Fruit fly (Drosophila melanogaster) whole organism, embryonic: ENCODE measurements around the gene Ire1.

ENCODE experiments used
- Atf3 ChIP-seq: fragments of 200-800 bp; sonication (Bioruptor generic); optimal IDR thresholded peaks from 3 replicates; lab custom pipeline; 2016; ENCODE audit warnings: missing biosample characterization, missing genetic modification characterization
- CG11085 ChIP-seq: fragments of 200-800 bp; sonication (Bioruptor generic); IDR thresholded peaks from 2 replicates; pipeline ENCODE4 v1.3.6; 2022; ENCODE audit warnings: missing biosample characterization, missing genetic modification characterization
- CG12299 ChIP-seq: fragments of 200-800 bp; sonication (Bioruptor generic); optimal IDR thresholded peaks from 2 replicates; lab custom pipeline; 2018; ENCODE audit warnings: missing biosample characterization, mild to moderate bottlenecking, missing genetic modification characterization
- CG13624 ChIP-seq: fragments of 200-800 bp; sonication (Bioruptor generic); optimal IDR thresholded peaks from 2 replicates; lab custom pipeline; 2016; ENCODE audit warnings: missing biosample characterization, missing genetic modification characterization
- CG13775 ChIP-seq: fragments of 200-800 bp; sonication (Bioruptor generic); optimal IDR thresholded peaks from 3 replicates; lab custom pipeline; 2017; ENCODE audit warnings: missing biosample characterization, mild to moderate bottlenecking, missing genetic modification characterization
- CG14860 ChIP-seq: fragments of 200-800 bp; sonication (Bioruptor generic); IDR thresholded peaks from 3 replicates; pipeline ENCODE4 v1.3.6; 2022; ENCODE audit warnings: missing biosample characterization, missing genetic modification characterization; ENCODE audit not compliant: partially characterized antibody
- CG15601 ChIP-seq: fragments of 200-800 bp; sonication (Bioruptor generic); optimal IDR thresholded peaks from 3 replicates; lab custom pipeline; 2019; ENCODE audit warnings: missing biosample characterization, mild to moderate bottlenecking, missing genetic modification characterization, moderate library complexity
- CG16863 ChIP-seq: fragments of 200-800 bp; sonication (Bioruptor generic); optimal IDR thresholded peaks from 3 replicates; lab custom pipeline; 2016; ENCODE audit warnings: missing biosample characterization, missing genetic modification characterization
- CG17361 ChIP-seq: fragments of 200-800 bp; sonication (Bioruptor generic); IDR thresholded peaks from 3 replicates; pipeline ENCODE4 v1.3.6; 2022; ENCODE audit warnings: missing biosample characterization, missing genetic modification characterization
- CG2889 ChIP-seq: fragments of 200-800 bp; sonication (Bioruptor generic); IDR thresholded peaks from 3 replicates; pipeline ENCODE4 v1.3.6; 2022; ENCODE audit warnings: missing biosample characterization, missing genetic modification characterization
- CG4282 ChIP-seq: fragments of 200-800 bp; sonication (Bioruptor generic); optimal IDR thresholded peaks from 2 replicates; lab custom pipeline; 2016; ENCODE audit warnings: missing biosample characterization, missing genetic modification characterization
- CG4424 ChIP-seq: fragments of 200-800 bp; sonication (Bioruptor generic); optimal IDR thresholded peaks from 3 replicates; lab custom pipeline; 2016; ENCODE audit warnings: missing biosample characterization, missing genetic modification characterization
- CG4820 ChIP-seq: fragments of 200-800 bp; sonication (Bioruptor generic); optimal IDR thresholded peaks from 3 replicates; lab custom pipeline; 2016; ENCODE audit warnings: missing biosample characterization, missing genetic modification characterization
- CG6272 ChIP-seq: fragments of 200-800 bp; sonication (Bioruptor generic); IDR thresholded peaks from 2 replicates; pipeline ENCODE4 v1.3.6; 2022; ENCODE audit warnings: missing biosample characterization, missing genetic modification characterization
- CG6689 ChIP-seq: fragments of 200-800 bp; sonication (Bioruptor generic); IDR thresholded peaks from 2 replicates; pipeline ENCODE4 v1.3.6; 2022; ENCODE audit warnings: missing biosample characterization, missing genetic modification characterization
- CG7271 ChIP-seq: fragments of 200-800 bp; sonication (Bioruptor generic); optimal IDR thresholded peaks from 2 replicates; lab custom pipeline; 2018; ENCODE audit warnings: missing biosample characterization, mild to moderate bottlenecking, missing genetic modification characterization, moderate library complexity
- CG7963 ChIP-seq: fragments of 200-800 bp; sonication (Bioruptor generic); IDR thresholded peaks from 3 replicates; pipeline ENCODE4 v1.3.6; 2022; ENCODE audit warnings: missing biosample characterization, missing genetic modification characterization; ENCODE audit not compliant: partially characterized antibody
- CG8478 ChIP-seq: fragments of >200 bp; optimal IDR thresholded peaks from 2 replicates; lab custom pipeline; 2018
- CG9215 ChIP-seq: fragments of 200-800 bp; sonication (Bioruptor generic); IDR thresholded peaks from 2 replicates; pipeline ENCODE4 v1.3.6; 2022; ENCODE audit warnings: missing biosample characterization, missing genetic modification characterization
- Dip2 ChIP-seq: fragments of 200-800 bp; sonication (Bioruptor generic); IDR thresholded peaks from 2 replicates; pipeline ENCODE4 v1.3.6; 2022; ENCODE audit warnings: missing biosample characterization, missing genetic modification characterization
- Doc2 ChIP-seq: fragments of 200-800 bp; sonication (Bioruptor generic); IDR thresholded peaks from 2 replicates; pipeline ENCODE4 v1.3.6; 2022; ENCODE audit warnings: missing biosample characterization, missing genetic modification characterization
- Drgx ChIP-seq: fragments of 200-800 bp; sonication (Bioruptor generic); IDR thresholded peaks from 2 replicates; pipeline ENCODE4 v1.3.6; 2022; ENCODE audit warnings: missing biosample characterization, missing genetic modification characterization
- GATAe ChIP-seq: fragments of 200-800 bp; sonication (Bioruptor generic); conservative IDR thresholded peaks from 2 replicates; pipeline ENCODE4 v1.3.6; 2022; ENCODE audit warnings: missing biosample characterization, missing genetic modification characterization
- Gug ChIP-seq: fragments of 200-800 bp; sonication (Bioruptor generic); IDR thresholded peaks from 4 replicates; pipeline ENCODE4 v1.3.6; 2022; ENCODE audit warnings: missing biosample characterization, missing genetic modification characterization
- H2.0 ChIP-seq: fragments of 200-800 bp; sonication (Bioruptor generic); IDR thresholded peaks from 2 replicates; pipeline ENCODE4 v1.3.6; 2022; ENCODE audit warnings: missing biosample characterization, missing genetic modification characterization
- Hr3 ChIP-seq: fragments of 200-800 bp; sonication (Bioruptor generic); optimal IDR thresholded peaks from 3 replicates; lab custom pipeline; 2016; ENCODE audit warnings: missing biosample characterization, missing genetic modification characterization
- Myb ChIP-seq: fragments of 200-800 bp; sonication (Bioruptor generic); optimal IDR thresholded peaks from 2 replicates; lab custom pipeline; 2016; ENCODE audit warnings: missing biosample characterization, missing genetic modification characterization
- Poxn ChIP-seq: fragments of 200-800 bp; sonication (Bioruptor generic); IDR thresholded peaks from 2 replicates; pipeline ENCODE4 v1.3.6; 2022; ENCODE audit warnings: missing biosample characterization, missing genetic modification characterization
- Sin3A ChIP-seq: fragments of >200 bp; optimal IDR thresholded peaks from 2 replicates; lab custom pipeline; 2018
- Stat92E ChIP-seq, 3 experiments: fragments of >200 bp in 2 of 3; fragments of 200-800 bp in 1 of 3; sonication (Bioruptor generic) in 1 of 3; optimal IDR thresholded peaks; 2 replicates each; lab custom pipeline; 2017 to 2019; ENCODE audit warnings: missing biosample characterization in 3 of 3, missing genetic modification characterization in 3 of 3, mild to moderate bottlenecking in 1 of 3, moderate library complexity in 1 of 3
- ap ChIP-seq: fragments of 200-800 bp; sonication (Bioruptor generic); IDR thresholded peaks from 2 replicates; pipeline ENCODE4 v1.3.6; 2022; ENCODE audit warnings: missing biosample characterization, missing genetic modification characterization
- ase ChIP-seq: fragments of 200-800 bp; sonication (Bioruptor generic); IDR thresholded peaks from 3 replicates; pipeline ENCODE4 v1.3.6; 2022; ENCODE audit warnings: missing biosample characterization, missing genetic modification characterization
- chinmo ChIP-seq: fragments of 200-800 bp; sonication (Bioruptor generic); IDR thresholded peaks from 4 replicates; pipeline ENCODE4 v1.3.6; 2022; ENCODE audit warnings: missing biosample characterization, missing genetic modification characterization; ENCODE audit not compliant: partially characterized antibody
- ci ChIP-seq: fragments of 200-800 bp; sonication (Bioruptor generic); IDR thresholded peaks from 3 replicates; pipeline ENCODE4 v1.3.6; 2022; ENCODE audit warnings: missing biosample characterization, missing genetic modification characterization
- dmrt99B ChIP-seq: fragments of 200-800 bp; sonication (Bioruptor generic); optimal IDR thresholded peaks from 2 replicates; lab custom pipeline; 2018; ENCODE audit warnings: missing biosample characterization, mild to moderate bottlenecking, missing genetic modification characterization, moderate library complexity
- dysf ChIP-seq: fragments of 200-800 bp; sonication (Bioruptor generic); IDR thresholded peaks from 3 replicates; pipeline ENCODE4 v1.3.6; 2022; ENCODE audit warnings: missing biosample characterization, missing genetic modification characterization
- gem ChIP-seq: fragments of 200-800 bp; sonication (Bioruptor generic); optimal IDR thresholded peaks from 2 replicates; lab custom pipeline; 2019; ENCODE audit warnings: missing biosample characterization, mild to moderate bottlenecking, missing genetic modification characterization, moderate library complexity
- gt ChIP-seq: fragments of 200-800 bp; sonication (Bioruptor generic); IDR thresholded peaks from 2 replicates; pipeline ENCODE4 v1.3.6; 2022; ENCODE audit warnings: missing biosample characterization, missing genetic modification characterization
- hbn ChIP-seq: fragments of 200-800 bp; sonication (Bioruptor generic); IDR thresholded peaks from 2 replicates; pipeline ENCODE4 v1.3.6; 2022; ENCODE audit warnings: missing biosample characterization, missing genetic modification characterization; ENCODE audit not compliant: partially characterized antibody
- jigr1 ChIP-seq: fragments of 200-800 bp; sonication (Bioruptor generic); IDR thresholded peaks from 3 replicates; pipeline ENCODE4 v1.3.6; 2022; ENCODE audit warnings: missing biosample characterization, missing genetic modification characterization
- kay ChIP-seq: fragments of 200-800 bp; sonication (Bioruptor generic); optimal IDR thresholded peaks from 2 replicates; lab custom pipeline; 2016; ENCODE audit warnings: missing biosample characterization, missing genetic modification characterization
- lola ChIP-seq, 3 experiments: fragments of >200 bp in 2 of 3; fragments of 200-800 bp in 1 of 3; sonication (Bioruptor generic) in 1 of 3; optimal IDR thresholded peaks; 2 replicates each; lab custom pipeline; 2017 to 2019; ENCODE audit warnings: missing biosample characterization in 3 of 3, missing genetic modification characterization in 3 of 3, mild to moderate bottlenecking in 1 of 3, moderate library complexity in 1 of 3
- nerfin-1 ChIP-seq: fragments of 200-800 bp; sonication (Bioruptor generic); optimal IDR thresholded peaks from 3 replicates; lab custom pipeline; 2019; ENCODE audit warnings: missing biosample characterization, mild to moderate bottlenecking, missing genetic modification characterization, moderate library complexity
- pros ChIP-seq: fragments of 200-800 bp; sonication (Bioruptor generic); optimal IDR thresholded peaks from 3 replicates; lab custom pipeline; 2019; ENCODE audit warnings: missing biosample characterization, mild to moderate bottlenecking, missing genetic modification characterization, moderate library complexity
- ranshi ChIP-seq: fragments of 200-800 bp; sonication (Bioruptor generic); IDR thresholded peaks from 2 replicates; pipeline ENCODE4 v1.3.6; 2022; ENCODE audit warnings: missing biosample characterization, missing genetic modification characterization
- salm ChIP-seq: fragments of 200-800 bp; sonication (Bioruptor generic); optimal IDR thresholded peaks from 2 replicates; lab custom pipeline; 2018; ENCODE audit warnings: missing biosample characterization, mild to moderate bottlenecking, missing genetic modification characterization
- scrt ChIP-seq: fragments of 200-800 bp; sonication (Bioruptor generic); optimal IDR thresholded peaks from 2 replicates; lab custom pipeline; 2018; ENCODE audit warnings: missing biosample characterization, mild to moderate bottlenecking, missing genetic modification characterization, moderate library complexity
- sim ChIP-seq: fragments of 200-800 bp; sonication (Bioruptor generic); IDR thresholded peaks from 2 replicates; pipeline ENCODE4 v1.3.6; 2022; ENCODE audit warnings: missing biosample characterization, missing genetic modification characterization
- tap ChIP-seq: fragments of 200-800 bp; optimal IDR thresholded peaks from 3 replicates; lab custom pipeline; 2019; ENCODE audit warnings: missing biosample characterization, mild to moderate bottlenecking, missing genetic modification characterization, moderate library complexity
- tna ChIP-seq: fragments of 200-800 bp; sonication (Bioruptor generic); IDR thresholded peaks from 2 replicates; pipeline ENCODE4 v1.3.6; 2022; ENCODE audit warnings: missing biosample characterization, missing genetic modification characterization; ENCODE audit not compliant: partially characterized antibody
- wek ChIP-seq: fragments of 200-800 bp; sonication (Bioruptor generic); optimal IDR thresholded peaks from 3 replicates; lab custom pipeline; 2018; ENCODE audit warnings: missing biosample characterization, mild to moderate bottlenecking, missing genetic modification characterization, moderate library complexity

Ire1 gene

dm6 chr3R:19902926-19903739 lies 42.0 kb upstream of the Ire1 start, which contains the start of gene ClpX (continued):
- no peak for TF ChIP-seq Hr3 (GFP tag; lab: Kevin White, UChicago)
- TF ChIP-seq H2.0 (GFP tag; lab: Robert Waterston, UW), result no peak
- no peak for TF ChIP-seq CG9215 (GFP tag; lab: Robert Waterston, UW)
- TF ChIP-seq CG4424 (GFP tag; lab: Kevin White, UChicago), result no peak
- no peak for TF ChIP-seq Gug (GFP tag; lab: Robert Waterston, UW)
- no peak for TF ChIP-seq wek (GFP tag; lab: Kevin White, UChicago)
- peak; percentile 35 for TF ChIP-seq Sin3A (lab: Kevin White, UChicago)
- TF ChIP-seq Poxn (GFP tag; lab: Robert Waterston, UW), result no peak
- TF ChIP-seq CG2889 (GFP tag; lab: Robert Waterston, UW), result no peak
- no peak for TF ChIP-seq CG15601
- TF ChIP-seq CG7963 (GFP tag; lab: Robert Waterston, UW), result no peak
- TF ChIP-seq Myb, result no peak
- no peak for TF ChIP-seq lola (GFP tag; optimal IDR thresholded peaks at IDR 0.05; lab: Kevin White, UChicago)
- TF ChIP-seq salm, result no peak
- TF ChIP-seq dysf (GFP tag; lab: Robert Waterston, UW), result no peak
- TF ChIP-seq Stat92E (GFP tag; optimal IDR thresholded peaks at IDR 0.05; lab: Kevin White, UChicago), result peak in 1 of 3 experiments; percentile 48
- TF ChIP-seq CG12299, result no peak
- TF ChIP-seq ci (GFP tag; lab: Robert Waterston, UW), result no peak
- TF ChIP-seq Doc2, result no peak
- TF ChIP-seq CG6272 (GFP tag; lab: Robert Waterston, UW), result no peak
- no peak for TF ChIP-seq dmrt99B
- TF ChIP-seq CG11085 (GFP tag; lab: Robert Waterston, UW), result no peak
- TF ChIP-seq chinmo (GFP tag; lab: Robert Waterston, UW), result 0 out of 4 replicates have a peak, but pooled peaks have one; percentile 41
- no peak for TF ChIP-seq Atf3 (GFP tag; lab: Kevin White, UChicago)
- no peak for TF ChIP-seq pros (GFP tag; lab: Kevin White, UChicago)
- no peak for TF ChIP-seq scrt
- TF ChIP-seq ase, result no peak
- peak; percentile 42 for TF ChIP-seq CG4282 (GFP tag; lab: Kevin White, UChicago)
- TF ChIP-seq ap (GFP tag; lab: Robert Waterston, UW), result no peak
- TF ChIP-seq gem (tag; lab: Kevin White, UChicago), result no peak
- no peak for TF ChIP-seq GATAe (GFP tag; lab: Robert Waterston, UW)
- TF ChIP-seq Dip2 (GFP tag; lab: Robert Waterston, UW), result no peak
- no peak for TF ChIP-seq CG16863 (GFP tag; lab: Kevin White, UChicago)
- TF ChIP-seq tna (GFP tag; lab: Robert Waterston, UW), result peak; percentile 59
- TF ChIP-seq ranshi (GFP tag; lab: Robert Waterston, UW), result no peak
- TF ChIP-seq nerfin-1, result peak; percentile 37
- no peak for TF ChIP-seq gt (GFP tag; lab: Robert Waterston, UW)
- no peak for TF ChIP-seq sim (GFP tag; lab: Robert Waterston, UW)
- TF ChIP-seq CG13624 (GFP tag; lab: Kevin White, UChicago), result peak; percentile 55
- TF ChIP-seq CG4820 (GFP tag; lab: Kevin White, UChicago), result no peak
- TF ChIP-seq CG8478 (lab: Kevin White, UChicago), result no peak
- TF ChIP-seq Drgx, result no peak
- TF ChIP-seq CG7271, result no peak
- TF ChIP-seq tap (tag; lab: Kevin White, UChicago), result no peak
- no peak for TF ChIP-seq CG13775 (GFP tag; lab: Kevin White, UChicago)
- no peak for TF ChIP-seq jigr1 (GFP tag; lab: Robert Waterston, UW)
- TF ChIP-seq CG6689 (GFP tag; lab: Robert Waterston, UW), result no peak
- no peak for TF ChIP-seq CG17361 (GFP tag; lab: Robert Waterston, UW)
- TF ChIP-seq hbn (GFP tag; lab: Robert Waterston, UW), result peak; percentile 70
- no peak for TF ChIP-seq kay (GFP tag; lab: Kevin White, UChicago)
- TF ChIP-seq CG14860 (GFP tag; lab: Robert Waterston, UW), result peak; percentile 59; the same call in 2 of the 3 replicates
